Worm (Caenorhabditis elegans) whole organism, L1 larva: ENCODE data around the gene F28C10.3.

Experiments used
- aha-1 ChIP-seq: fragments of 150-350 bp; optimal IDR thresholded peaks from 2 replicates; lab custom pipeline; 2014; ENCODE audit warnings: missing biosample characterization, missing genetic modification characterization
- alr-1 ChIP-seq: fragments of 200-800 bp; sonication (Bioruptor generic); optimal IDR thresholded peaks from 2 replicates; lab custom pipeline; 2018; ENCODE audit warnings: borderline replicate concordance, mild to moderate bottlenecking, missing genetic modification characterization, missing compliant biosample characterization
- ama-1 ChIP-seq: fragments of 150-350 bp; optimal IDR thresholded peaks from 2 replicates; lab custom pipeline; 2014
- blmp-1 ChIP-seq: fragments of 150-350 bp; optimal IDR thresholded peaks from 2 replicates; lab custom pipeline; 2014; ENCODE audit warnings: missing biosample characterization, missing genetic modification characterization
- ceh-8 ChIP-seq: fragments of 200-800 bp; sonication (Bioruptor generic); optimal IDR thresholded peaks from 2 replicates; lab custom pipeline; 2018; ENCODE audit warnings: mild to moderate bottlenecking, missing genetic modification characterization, moderate library complexity, missing compliant biosample characterization
- ces-1 ChIP-seq: fragments of 150-350 bp; optimal IDR thresholded peaks from 2 replicates; lab custom pipeline; 2014; ENCODE audit warnings: missing biosample characterization, missing genetic modification reagents, missing genetic modification characterization
- dsc-1 ChIP-seq: sonication (generic microtip); optimal IDR thresholded peaks from 2 replicates; lab custom pipeline; 2016; ENCODE audit warnings: mild to moderate bottlenecking, missing genetic modification characterization, missing compliant biosample characterization
- efl-1 ChIP-seq, 4 experiments: fragments of 150-350 bp; optimal IDR thresholded peaks in 3 of 4; peaks in 1 of 4; 1 replicate in 1 of 4; 2 replicates in 3 of 4; lab custom pipeline; 2014; ENCODE audit warnings: missing biosample characterization in 2 of 4, missing genetic modification characterization in 2 of 4, missing genetic modification reagents in 2 of 4
- elt-3 ChIP-seq, 6 experiments: fragments of 150-350 bp in 1 of 6; sonication (generic microtip); optimal IDR thresholded peaks; 2 replicates each; lab custom pipeline; 2017 to 2018; ENCODE audit warnings: missing biosample characterization in 6 of 6, missing genetic modification characterization in 6 of 6, inconsistent platforms in 1 of 6
- fkh-8 ChIP-seq: sonication (generic microtip); optimal IDR thresholded peaks from 2 replicates; lab custom pipeline; 2016; ENCODE audit warnings: mild to moderate bottlenecking, missing genetic modification characterization, missing compliant biosample characterization
- hlh-4 ChIP-seq: sonication (generic microtip); optimal IDR thresholded peaks from 2 replicates; lab custom pipeline; 2016; ENCODE audit warnings: mild to moderate bottlenecking, missing genetic modification characterization, missing compliant biosample characterization
- isw-1 ChIP-seq: fragments of 200-800 bp; sonication (Bioruptor generic); IDR thresholded peaks from 2 replicates; pipeline ENCODE4 v1.3.6; 2022; ENCODE audit warnings: missing genetic modification characterization, missing compliant biosample characterization
- lin-14 ChIP-seq: fragments of 200-800 bp; sonication (Bioruptor generic); optimal IDR thresholded peaks from 2 replicates; lab custom pipeline; 2018; ENCODE audit warnings: mild to moderate bottlenecking, missing genetic modification characterization, moderate library complexity, missing compliant biosample characterization
- lin-35 ChIP-seq, 2 experiments: fragments of 150-350 bp; optimal IDR thresholded peaks; 2 replicates each; lab custom pipeline; 2014; ENCODE audit warnings: missing biosample characterization in 2 of 2, missing genetic modification characterization in 2 of 2, missing genetic modification reagents in 2 of 2
- lir-3 ChIP-seq: sonication (generic microtip); optimal IDR thresholded peaks from 2 replicates; lab custom pipeline; 2016; ENCODE audit warnings: mild to moderate bottlenecking, missing genetic modification characterization, moderate library complexity, missing compliant biosample characterization; ENCODE audit not compliant: poor library complexity
- lsy-2 ChIP-seq, 2 experiments: fragments of 150-350 bp; optimal IDR thresholded peaks; 2 replicates each; lab custom pipeline; 2014; ENCODE audit warnings: missing biosample characterization in 2 of 2, missing genetic modification characterization in 2 of 2
- mef-2 ChIP-seq: fragments of 150-350 bp; optimal IDR thresholded peaks from 2 replicates; lab custom pipeline; 2014; ENCODE audit warnings: missing biosample characterization, missing genetic modification characterization
- nhr-11 ChIP-seq: fragments of 150-350 bp; optimal IDR thresholded peaks from 2 replicates; lab custom pipeline; 2014; ENCODE audit warnings: missing biosample characterization, missing genetic modification characterization
- nhr-47 ChIP-seq: sonication (generic microtip); optimal IDR thresholded peaks from 2 replicates; lab custom pipeline; 2016; ENCODE audit warnings: mild to moderate bottlenecking, missing genetic modification characterization, moderate library complexity, missing compliant biosample characterization
- nhr-71 ChIP-seq: sonication (generic microtip); optimal IDR thresholded peaks from 2 replicates; lab custom pipeline; 2016; ENCODE audit warnings: mild to moderate bottlenecking, missing genetic modification characterization, moderate library complexity, missing compliant biosample characterization
- nhr-77 ChIP-seq: fragments of 150-350 bp; optimal IDR thresholded peaks from 2 replicates; lab custom pipeline; 2014; ENCODE audit warnings: missing biosample characterization, missing genetic modification characterization
- nhr-85 ChIP-seq: sonication (generic microtip); peaks from one replicate; lab custom pipeline; 2016; ENCODE audit warnings: missing genetic modification characterization, inconsistent platforms, missing compliant biosample characterization
- nhr-90 ChIP-seq: sonication (generic microtip); optimal IDR thresholded peaks from 2 replicates; lab custom pipeline; 2016; ENCODE audit warnings: mild to moderate bottlenecking, missing genetic modification characterization, missing compliant biosample characterization; ENCODE audit not compliant: poor library complexity
- pag-3 ChIP-seq: sonication (generic microtip); optimal IDR thresholded peaks from 2 replicates; lab custom pipeline; 2017; ENCODE audit warnings: missing genetic modification characterization, mild to moderate bottlenecking, missing compliant biosample characterization, antibody characterized with exemption, borderline replicate concordance; ENCODE audit not compliant: insufficient read depth
- rnt-1 ChIP-seq: sonication (generic microtip); optimal IDR thresholded peaks from 2 replicates; lab custom pipeline; 2016; ENCODE audit warnings: mild to moderate bottlenecking, missing genetic modification characterization, moderate library complexity, missing compliant biosample characterization
- skn-1 ChIP-seq: fragments of 150-350 bp; optimal IDR thresholded peaks from 2 replicates; lab custom pipeline; 2014; ENCODE audit warnings: missing biosample characterization, missing genetic modification characterization
- snu-23 ChIP-seq: sonication (generic microtip); optimal IDR thresholded peaks from 2 replicates; lab custom pipeline; 2016; ENCODE audit warnings: missing genetic modification characterization, missing compliant biosample characterization
- sox-4 ChIP-seq: sonication (generic microtip); optimal IDR thresholded peaks from 2 replicates; lab custom pipeline; 2016; ENCODE audit warnings: missing genetic modification characterization, missing compliant biosample characterization
- sup-37 ChIP-seq: fragments of 200-800 bp; sonication (Bioruptor generic); optimal IDR thresholded peaks from 2 replicates; lab custom pipeline; 2018; ENCODE audit warnings: mild to moderate bottlenecking, missing genetic modification characterization, missing compliant biosample characterization
- swsn-7 ChIP-seq: sonication (generic microtip); optimal IDR thresholded peaks from 2 replicates; lab custom pipeline; 2016; ENCODE audit warnings: missing genetic modification characterization, missing compliant biosample characterization
- tbx-2 ChIP-seq: sonication (generic microtip); optimal IDR thresholded peaks from 2 replicates; lab custom pipeline; 2016; ENCODE audit warnings: missing genetic modification characterization, missing compliant biosample characterization
- unc-130 ChIP-seq: fragments of 150-350 bp; optimal IDR thresholded peaks from 2 replicates; lab custom pipeline; 2017; ENCODE audit warnings: missing biosample characterization, missing genetic modification characterization, inconsistent platforms
- unc-62 ChIP-seq: fragments of 150-350 bp; optimal IDR thresholded peaks from 2 replicates; lab custom pipeline; 2014; ENCODE audit warnings: missing biosample characterization, missing genetic modification reagents, missing genetic modification characterization
- unc-86 ChIP-seq: sonication (generic microtip); optimal IDR thresholded peaks from 2 replicates; lab custom pipeline; 2016; ENCODE audit warnings: missing genetic modification characterization, missing compliant biosample characterization
- unc-98 ChIP-seq: fragments of 200-800 bp; sonication (Bioruptor generic); IDR thresholded peaks from 2 replicates; pipeline ENCODE4 v1.3.6; 2022; ENCODE audit warnings: missing genetic modification characterization, missing compliant biosample characterization
- vab-15 ChIP-seq: sonication (generic microtip); optimal IDR thresholded peaks from 2 replicates; lab custom pipeline; 2017; ENCODE audit warnings: missing genotype, mild to moderate bottlenecking, missing genetic modification characterization, missing compliant biosample characterization
- ztf-11 ChIP-seq, 2 experiments: sonication (generic microtip); optimal IDR thresholded peaks; 2 replicates each; lab custom pipeline; 2016 to 2017; ENCODE audit warnings: missing genetic modification characterization in 2 of 2, missing biosample characterization in 1 of 2, missing compliant biosample characterization in 1 of 2

Gene F28C10.3

DNA sequence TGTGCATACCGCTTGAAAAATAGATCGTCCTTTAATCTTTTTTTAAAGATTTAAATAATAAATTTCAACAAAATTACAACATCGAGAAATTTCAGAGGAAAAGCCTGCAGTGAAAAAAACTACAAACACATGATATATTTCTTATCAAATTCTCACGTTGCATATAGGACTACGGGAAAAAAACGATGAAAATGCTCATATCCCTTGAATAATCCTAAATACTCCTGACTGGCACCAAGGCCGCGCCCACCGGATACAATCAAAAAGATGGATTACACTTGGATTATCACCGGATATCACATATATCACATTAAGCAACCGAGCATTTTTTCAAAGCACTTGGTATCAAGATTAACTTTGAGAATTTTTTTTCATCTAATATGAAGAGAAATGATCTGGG lies 21.6 kb downstream of the F28C10.3 start:
- peak; percentile 63 for TF ChIP-seq fkh-8 (tag; lab: Kevin White, UChicago)
- TF ChIP-seq dsc-1 (tag; lab: Kevin White, UChicago) = peak; percentile 32
- no peak for TF ChIP-seq alr-1 (tag; lab: Kevin White, UChicago)

DNA sequence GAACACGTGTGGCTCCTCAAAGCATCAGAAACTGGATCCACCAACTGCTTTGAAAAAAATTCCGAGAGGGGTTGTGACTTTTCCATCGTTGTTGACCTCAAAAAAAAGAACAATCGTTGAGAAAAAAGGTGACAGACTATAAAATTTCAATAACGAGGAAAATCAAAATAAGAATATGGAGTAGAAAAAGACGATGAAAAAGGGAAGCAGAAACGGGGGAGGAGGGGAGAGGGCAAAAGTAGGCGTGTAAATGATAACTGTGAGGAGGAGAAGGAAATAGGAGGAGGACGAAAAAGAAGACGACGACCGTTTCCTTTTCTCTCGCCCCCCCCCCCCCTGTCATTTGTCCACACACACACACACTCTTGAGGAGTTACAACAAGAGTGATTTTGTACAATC lies 28.8 kb downstream of the F28C10.3 start, which contains the start of gene B0310.2:
TSS of gene B0310.2 (minus strand) at position 101 of the 400 bp plus-strand sequence.
- TF ChIP-seq elt-3 (tag; optimal IDR thresholded peaks at IDR 0.05; lab: Kevin White, UChicago) (peak in 1 of 6 experiments; percentile 28), swsn-7 (tag; lab: Kevin White, UChicago) (no peak), tbx-2 (tag; lab: Kevin White, UChicago) (no peak), ztf-11 (tag; optimal IDR thresholded peaks at IDR 0.05; lab: Kevin White, UChicago) (no peak), blmp-1 (tag; lab: Kevin White, UChicago) (peak; percentile 10), unc-62 (GFP tag; lab: Kevin White, UChicago) (no peak), aha-1 (tag; lab: Kevin White, UChicago) (no peak), efl-1 (optimal IDR thresholded peaks at IDR 0.05; lab: Kevin White, UChicago) (no peak), efl-1 (GFP tag; optimal IDR thresholded peaks at IDR 0.05 in 1 of 2; lab: Kevin White, UChicago) (no peak), nhr-85 (tag; lab: Kevin White, UChicago) (peak; percentile 48), lir-3 (tag; lab: Kevin White, UChicago) (no peak)
- TF ChIP-seq, all 84 proteins: peak for 3

DNA sequence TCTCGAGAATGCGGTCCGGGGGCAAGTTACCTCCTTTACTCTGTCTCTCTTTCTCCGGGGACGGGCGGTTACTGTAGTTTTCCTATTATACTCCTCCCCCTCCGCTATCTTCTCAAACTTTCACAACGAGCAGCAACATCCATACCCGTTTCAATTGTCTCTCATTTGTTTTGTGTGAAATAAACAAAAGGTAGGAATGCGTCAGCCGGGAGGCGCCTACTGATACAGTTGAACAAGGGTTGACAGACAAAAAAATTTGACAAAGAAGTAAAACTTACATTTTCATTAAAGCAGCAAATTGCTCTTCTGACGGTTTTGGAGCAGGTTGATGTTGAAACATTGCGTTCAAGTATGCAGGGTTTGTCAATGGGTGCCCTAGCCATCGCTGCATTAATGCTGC lies 30.6 kb downstream of the F28C10.3 start:
- TF ChIP-seq blmp-1 (tag; lab: Kevin White, UChicago) (peak; percentile 18), ama-1 (no peak), mef-2 (no peak), efl-1 (optimal IDR thresholded peaks at IDR 0.05; lab: Kevin White, UChicago) (no peak), efl-1 (GFP tag; optimal IDR thresholded peaks at IDR 0.05 in 1 of 2; lab: Kevin White, UChicago) (peak in 1 of 2 experiments; percentile 28), sox-4 (tag; lab: Kevin White, UChicago) (no peak), elt-3 (tag; optimal IDR thresholded peaks at IDR 0.05; lab: Kevin White, UChicago) (peak in 1 of 6 experiments; percentile 0), hlh-4 (tag; lab: Kevin White, UChicago) (no peak), aha-1 (tag; lab: Kevin White, UChicago) (no peak), lir-3 (tag; lab: Kevin White, UChicago) (no peak), ces-1 (GFP tag; lab: Kevin White, UChicago) (no peak), sup-37 (GFP tag; lab: Kevin White, UChicago) (no peak), lsy-2 (tag; optimal IDR thresholded peaks at IDR 0.05; lab: Kevin White, UChicago) (peak in 1 of 2 experiments; percentile 6)
- TF ChIP-seq, all 84 proteins: peak for 4

DNA sequence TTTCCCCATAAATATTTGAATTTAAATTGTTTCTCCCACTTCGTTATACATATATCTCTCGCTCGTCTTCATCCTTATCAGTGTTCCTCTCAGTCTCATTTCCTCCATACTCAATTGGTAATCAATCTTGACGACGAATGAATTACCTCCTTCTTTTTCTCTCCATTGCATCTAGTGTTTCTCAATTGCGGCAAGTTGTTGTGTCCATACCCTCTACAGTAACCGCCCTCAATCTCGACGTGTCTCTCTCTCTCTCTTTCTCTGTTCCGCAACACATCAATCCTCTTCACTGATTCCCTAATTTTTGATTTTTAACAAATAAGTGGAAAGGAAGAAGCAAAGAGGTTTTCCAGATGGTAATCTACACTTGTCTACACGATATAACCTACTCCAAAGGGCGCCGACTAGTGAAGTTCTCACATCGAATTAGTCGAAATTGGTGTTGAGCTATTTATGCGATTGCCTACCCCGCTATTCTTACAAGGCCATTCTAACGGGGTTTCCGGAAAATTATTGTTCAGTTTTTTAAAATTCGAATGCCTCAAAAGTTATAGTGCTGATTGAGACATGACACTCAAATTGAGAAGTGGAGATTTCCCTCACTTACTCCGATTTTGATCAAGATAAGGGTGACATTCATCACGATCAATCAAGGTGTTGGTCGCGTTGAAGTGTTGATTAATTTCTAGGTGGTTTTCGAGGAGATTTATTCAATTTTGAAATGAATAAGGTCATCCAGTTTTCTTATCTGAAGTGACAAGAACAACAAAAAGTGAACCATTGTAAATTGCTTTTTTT lies 31.4 kb downstream of the F28C10.3 start:
- no peak for TF ChIP-seq ceh-8
- peak in 4 of 6 experiments; percentile 60 to 89 (median 87) for TF ChIP-seq elt-3 (tag; optimal IDR thresholded peaks at IDR 0.05; lab: Kevin White, UChicago)
- peak; percentile 36 for TF ChIP-seq rnt-1 (tag; lab: Kevin White, UChicago)
- TF ChIP-seq sox-4 (tag; lab: Kevin White, UChicago) = no peak
- TF ChIP-seq pag-3 (tag; lab: Kevin White, UChicago) = peak; percentile 17
- TF ChIP-seq unc-98 (GFP tag; lab: Robert Waterston, UW) = no peak
- peak; percentile 83 for TF ChIP-seq blmp-1 (tag; lab: Kevin White, UChicago)
- no peak for TF ChIP-seq nhr-11 (tag; lab: Kevin White, UChicago)
- no peak for TF ChIP-seq aha-1 (tag; lab: Kevin White, UChicago)
- TF ChIP-seq skn-1 (tag; lab: Kevin White, UChicago) = no peak
- no peak for TF ChIP-seq vab-15 (tag; lab: Kevin White, UChicago)
- TF ChIP-seq lsy-2 (tag; optimal IDR thresholded peaks at IDR 0.05; lab: Kevin White, UChicago) = peak in 1 of 2 experiments; percentile 68
- TF ChIP-seq nhr-90 (tag; lab: Kevin White, UChicago) = peak; percentile 11
- TF ChIP-seq nhr-77 = no peak
- TF ChIP-seq snu-23 (GFP tag; lab: Kevin White, UChicago) = peak; percentile 15
- peak; percentile 40 for TF ChIP-seq lin-14 (GFP tag; lab: Kevin White, UChicago)
- no peak for TF ChIP-seq efl-1 (optimal IDR thresholded peaks at IDR 0.05; lab: Kevin White, UChicago)
- TF ChIP-seq efl-1 (GFP tag; optimal IDR thresholded peaks at IDR 0.05 in 1 of 2; lab: Kevin White, UChicago) = peak in 1 of 2 experiments; percentile 78
- peak in 1 of 2 experiments; percentile 25 for TF ChIP-seq lin-35 (GFP tag; optimal IDR thresholded peaks at IDR 0.05; lab: Kevin White, UChicago)
- no peak for TF ChIP-seq unc-86
- peak; percentile 3 for TF ChIP-seq unc-130 (tag; lab: Kevin White, UChicago)
- TF ChIP-seq nhr-85 (tag; lab: Kevin White, UChicago) = peak; percentile 73
- TF ChIP-seq nhr-71 (tag; lab: Kevin White, UChicago) = no peak
- TF ChIP-seq isw-1 (GFP tag; lab: Robert Waterston, UW) = no peak
- TF ChIP-seq nhr-47 = no peak
- TF ChIP-seq, all 84 proteins: peak for 12
